Fruit fly (Drosophila melanogaster) whole organism, embryonic: Measurements from ENCODE around the gene CG11353.

Experiments used
- Antp ChIP-seq: fragments of 200-800 bp; sonication (Bioruptor generic); optimal IDR thresholded peaks from 3 replicates; lab custom pipeline; 2016; ENCODE audit warnings: missing biosample characterization, missing genetic modification characterization
- B-H1 ChIP-seq: fragments of 200-800 bp; sonication (Bioruptor generic); IDR thresholded peaks from 3 replicates; pipeline ENCODE4 v1.3.6; 2022; ENCODE audit warnings: missing biosample characterization, missing genetic modification characterization
- Blimp-1 ChIP-seq: fragments of 200-800 bp; sonication (Bioruptor generic); optimal IDR thresholded peaks from 3 replicates; lab custom pipeline; 2018; ENCODE audit warnings: missing biosample characterization, missing genetic modification characterization, mild to moderate bottlenecking, moderate library complexity, missing genetic modification reagents
- CG10147 ChIP-seq: fragments of 200-800 bp; sonication (Bioruptor generic); optimal IDR thresholded peaks from 2 replicates; lab custom pipeline; 2019; ENCODE audit warnings: missing biosample characterization, mild to moderate bottlenecking, missing genetic modification characterization, moderate library complexity
- CG10366 ChIP-seq: fragments of 200-800 bp; sonication (Bioruptor generic); IDR thresholded peaks from 2 replicates; pipeline ENCODE4 v1.3.6; 2022; ENCODE audit warnings: missing biosample characterization, missing genetic modification characterization
- CG10654 ChIP-seq: fragments of 200-800 bp; sonication (Bioruptor generic); optimal IDR thresholded peaks from 2 replicates; lab custom pipeline; 2016; ENCODE audit warnings: missing biosample characterization, missing genetic modification characterization
- CG11085 ChIP-seq: fragments of 200-800 bp; sonication (Bioruptor generic); IDR thresholded peaks from 2 replicates; pipeline ENCODE4 v1.3.6; 2022; ENCODE audit warnings: missing biosample characterization, missing genetic modification characterization
- CG1233 ChIP-seq: fragments of 200-800 bp; sonication (Bioruptor generic); optimal IDR thresholded peaks from 4 replicates; lab custom pipeline; 2018; ENCODE audit warnings: missing biosample characterization, mild to moderate bottlenecking, missing genetic modification characterization
- CG12769 ChIP-seq: fragments of 200-800 bp; sonication (Bioruptor generic); optimal IDR thresholded peaks from 2 replicates; lab custom pipeline; 2019; ENCODE audit warnings: missing biosample characterization, mild to moderate bottlenecking, missing genetic modification characterization, moderate library complexity
- CG1529 ChIP-seq: fragments of 200-800 bp; sonication (Bioruptor generic); optimal IDR thresholded peaks from 3 replicates; lab custom pipeline; 2018; ENCODE audit warnings: missing biosample characterization, missing genetic modification characterization
- CG1602 ChIP-seq: fragments of 200-800 bp; sonication (Bioruptor generic); optimal IDR thresholded peaks from 3 replicates; lab custom pipeline; 2016; ENCODE audit warnings: missing biosample characterization, missing genetic modification characterization
- CG1647 ChIP-seq: fragments of 200-800 bp; sonication (Bioruptor generic); optimal IDR thresholded peaks from 3 replicates; lab custom pipeline; 2016; ENCODE audit warnings: missing biosample characterization, missing genetic modification characterization
- CG1792 ChIP-seq: fragments of 200-800 bp; sonication (Bioruptor generic); optimal IDR thresholded peaks from 2 replicates; lab custom pipeline; 2016; ENCODE audit warnings: missing biosample characterization, missing genetic modification characterization
- CG1832 ChIP-seq: fragments of 200-800 bp; sonication (Bioruptor generic); optimal IDR thresholded peaks from 2 replicates; lab custom pipeline; 2017; ENCODE audit warnings: missing biosample characterization, mild to moderate bottlenecking, missing genetic modification characterization, inconsistent platforms
- CG2120 ChIP-seq: fragments of 200-800 bp; sonication (Bioruptor generic); optimal IDR thresholded peaks from 3 replicates; lab custom pipeline; 2016; ENCODE audit warnings: missing biosample characterization, missing genetic modification characterization
- CG32767 ChIP-seq: fragments of 200-800 bp; sonication (Bioruptor generic); IDR thresholded peaks from 2 replicates; pipeline ENCODE4 v1.3.6; 2022; ENCODE audit warnings: missing biosample characterization, missing genetic modification characterization
- CG5245 ChIP-seq: fragments of 200-800 bp; sonication (Bioruptor generic); optimal IDR thresholded peaks from 3 replicates; lab custom pipeline; 2016; ENCODE audit warnings: missing biosample characterization, missing genetic modification characterization
- CG6813 ChIP-seq: fragments of 200-800 bp; sonication (Bioruptor generic); optimal IDR thresholded peaks from 2 replicates; lab custom pipeline; 2017; ENCODE audit warnings: missing biosample characterization, missing genetic modification characterization, mild to moderate bottlenecking, moderate library complexity, missing genetic modification reagents
- CG7839 ChIP-seq: fragments of 200-800 bp; sonication (Bioruptor generic); optimal IDR thresholded peaks from 3 replicates; lab custom pipeline; 2018; ENCODE audit warnings: missing biosample characterization, mild to moderate bottlenecking, missing genetic modification characterization, moderate library complexity
- CG7987 ChIP-seq: fragments of 200-800 bp; sonication (Bioruptor generic); optimal IDR thresholded peaks from 2 replicates; lab custom pipeline; 2018; ENCODE audit warnings: missing biosample characterization, mild to moderate bottlenecking, missing genetic modification characterization, moderate library complexity
- CG8281 ChIP-seq: fragments of 200-800 bp; sonication (Bioruptor generic); optimal IDR thresholded peaks from 2 replicates; lab custom pipeline; 2018; ENCODE audit warnings: missing biosample characterization, mild to moderate bottlenecking, missing genetic modification characterization, moderate library complexity
- Camta ChIP-seq: fragments of 200-800 bp; sonication (Bioruptor generic); optimal IDR thresholded peaks from 2 replicates; lab custom pipeline; 2016; ENCODE audit warnings: missing biosample characterization, missing genetic modification characterization
- D19B ChIP-seq: fragments of 200-800 bp; sonication (Bioruptor generic); optimal IDR thresholded peaks from 2 replicates; lab custom pipeline; 2017; ENCODE audit warnings: missing biosample characterization, mild to moderate bottlenecking, missing genetic modification characterization
- Dp ChIP-seq: fragments of 200-800 bp; sonication (Bioruptor generic); optimal IDR thresholded peaks from 2 replicates; lab custom pipeline; 2018; ENCODE audit warnings: missing biosample characterization, mild to moderate bottlenecking, missing genetic modification characterization, moderate library complexity
- Gsc ChIP-seq: fragments of 200-800 bp; sonication (Bioruptor generic); IDR thresholded peaks from 2 replicates; pipeline ENCODE4 v1.3.6; 2022; ENCODE audit warnings: missing biosample characterization, missing genetic modification characterization
- Gug ChIP-seq: fragments of 200-800 bp; sonication (Bioruptor generic); IDR thresholded peaks from 4 replicates; pipeline ENCODE4 v1.3.6; 2022; ENCODE audit warnings: missing biosample characterization, missing genetic modification characterization
- HLHmδ ChIP-seq: fragments of 200-800 bp; sonication (Bioruptor generic); optimal IDR thresholded peaks from 2 replicates; lab custom pipeline; 2018; ENCODE audit warnings: missing biosample characterization, mild to moderate bottlenecking, missing genetic modification characterization, moderate library complexity
- Hand ChIP-seq: fragments of 200-800 bp; sonication (Bioruptor generic); optimal IDR thresholded peaks from 2 replicates; lab custom pipeline; 2017; ENCODE audit warnings: mild to moderate bottlenecking, missing biosample characterization, missing genetic modification reagents, missing genetic modification characterization
- HmgZ ChIP-seq: fragments of 200-800 bp; sonication (Bioruptor generic); optimal IDR thresholded peaks from 2 replicates; lab custom pipeline; 2018; ENCODE audit warnings: missing biosample characterization, mild to moderate bottlenecking, missing genetic modification characterization
- Opbp ChIP-seq: fragments of 200-800 bp; sonication (Bioruptor generic); IDR thresholded peaks from 3 replicates; pipeline ENCODE4 v1.3.6; 2022; ENCODE audit warnings: missing biosample characterization, missing genetic modification characterization; ENCODE audit not compliant: partially characterized antibody
- Ravus ChIP-seq: fragments of 200-800 bp; sonication (Bioruptor generic); IDR thresholded peaks from 2 replicates; pipeline ENCODE4 v1.3.6; 2022; ENCODE audit warnings: missing biosample characterization, missing genetic modification characterization
- Sry-β ChIP-seq: fragments of 200-800 bp; sonication (Bioruptor generic); optimal IDR thresholded peaks from 2 replicates; lab custom pipeline; 2018; ENCODE audit warnings: missing biosample characterization, mild to moderate bottlenecking, missing genetic modification characterization, moderate library complexity
- YL-1 ChIP-seq: fragments of 200-800 bp; sonication (Bioruptor generic); optimal IDR thresholded peaks from 3 replicates; lab custom pipeline; 2017; ENCODE audit warnings: missing biosample characterization, mild to moderate bottlenecking, missing genetic modification characterization
- ara ChIP-seq: fragments of 200-800 bp; sonication (Bioruptor generic); IDR thresholded peaks from 2 replicates; pipeline ENCODE4 v1.3.6; 2022; ENCODE audit warnings: missing biosample characterization, missing genetic modification characterization
- ase ChIP-seq: fragments of 200-800 bp; sonication (Bioruptor generic); IDR thresholded peaks from 3 replicates; pipeline ENCODE4 v1.3.6; 2022; ENCODE audit warnings: missing biosample characterization, missing genetic modification characterization
- br ChIP-seq: fragments of >200 bp; optimal IDR thresholded peaks from 2 replicates; lab custom pipeline; 2017
- chif ChIP-seq, 2 experiments: fragments of 200-800 bp; sonication (Bioruptor generic); optimal IDR thresholded peaks; 3 replicates each; lab custom pipeline; 2016; ENCODE audit warnings: missing biosample characterization in 2 of 2, missing genetic modification characterization in 2 of 2
- cwo ChIP-seq: fragments of 200-800 bp; sonication (Bioruptor generic); optimal IDR thresholded peaks from 3 replicates; lab custom pipeline; 2017; ENCODE audit warnings: missing biosample characterization, missing genetic modification characterization, mild to moderate bottlenecking, moderate library complexity, missing genetic modification reagents
- dati ChIP-seq: fragments of 200-800 bp; sonication (Bioruptor generic); IDR thresholded peaks from 2 replicates; pipeline ENCODE4 v1.3.6; 2022; ENCODE audit warnings: missing biosample characterization, missing genetic modification characterization
- fd3F ChIP-seq: fragments of 200-800 bp; sonication (Bioruptor generic); optimal IDR thresholded peaks from 2 replicates; lab custom pipeline; 2018; ENCODE audit warnings: missing biosample characterization, mild to moderate bottlenecking, missing genetic modification characterization, moderate library complexity
- fu2 ChIP-seq: fragments of 200-800 bp; sonication (Bioruptor generic); optimal IDR thresholded peaks from 2 replicates; lab custom pipeline; 2016; ENCODE audit warnings: missing biosample characterization, missing genetic modification characterization
- h ChIP-seq: fragments of >200 bp; optimal IDR thresholded peaks from 2 replicates; lab custom pipeline; 2017
- hth ChIP-seq: fragments of >200 bp; optimal IDR thresholded peaks from 2 replicates; lab custom pipeline; 2017; ENCODE audit warnings: inconsistent platforms
- jigr1 ChIP-seq: fragments of 200-800 bp; sonication (Bioruptor generic); IDR thresholded peaks from 3 replicates; pipeline ENCODE4 v1.3.6; 2022; ENCODE audit warnings: missing biosample characterization, missing genetic modification characterization
- mam ChIP-seq: fragments of 200-800 bp; sonication (Bioruptor generic); optimal IDR thresholded peaks from 3 replicates; lab custom pipeline; 2016; ENCODE audit warnings: missing biosample characterization, missing genetic modification characterization
- mirr ChIP-seq: fragments of 200-800 bp; sonication (Bioruptor generic); optimal IDR thresholded peaks from 3 replicates; lab custom pipeline; 2018; ENCODE audit warnings: missing biosample characterization, mild to moderate bottlenecking, missing genetic modification characterization
- nau ChIP-seq: fragments of 200-800 bp; sonication (Bioruptor generic); optimal IDR thresholded peaks from 3 replicates; lab custom pipeline; 2017; ENCODE audit warnings: missing biosample characterization, mild to moderate bottlenecking, missing genetic modification characterization, missing genetic modification reagents
- sim ChIP-seq: fragments of 200-800 bp; sonication (Bioruptor generic); IDR thresholded peaks from 2 replicates; pipeline ENCODE4 v1.3.6; 2022; ENCODE audit warnings: missing biosample characterization, missing genetic modification characterization
- slp2 ChIP-seq: fragments of 200-800 bp; sonication (Bioruptor generic); optimal IDR thresholded peaks from 2 replicates; lab custom pipeline; 2016; ENCODE audit warnings: missing biosample characterization, missing genetic modification characterization
- wdn ChIP-seq: fragments of 200-800 bp; sonication (Bioruptor generic); IDR thresholded peaks from 2 replicates; pipeline ENCODE4 v1.3.6; 2022; ENCODE audit warnings: missing biosample characterization, missing genetic modification characterization
- wek ChIP-seq: fragments of 200-800 bp; sonication (Bioruptor generic); optimal IDR thresholded peaks from 3 replicates; lab custom pipeline; 2018; ENCODE audit warnings: missing biosample characterization, mild to moderate bottlenecking, missing genetic modification characterization, moderate library complexity
- zfh1 ChIP-seq: fragments of 200-800 bp; sonication (Bioruptor generic); IDR thresholded peaks from 3 replicates; pipeline ENCODE4 v1.3.6; 2022; ENCODE audit warnings: missing biosample characterization, missing genetic modification characterization

The CG11353 gene

DNA sequence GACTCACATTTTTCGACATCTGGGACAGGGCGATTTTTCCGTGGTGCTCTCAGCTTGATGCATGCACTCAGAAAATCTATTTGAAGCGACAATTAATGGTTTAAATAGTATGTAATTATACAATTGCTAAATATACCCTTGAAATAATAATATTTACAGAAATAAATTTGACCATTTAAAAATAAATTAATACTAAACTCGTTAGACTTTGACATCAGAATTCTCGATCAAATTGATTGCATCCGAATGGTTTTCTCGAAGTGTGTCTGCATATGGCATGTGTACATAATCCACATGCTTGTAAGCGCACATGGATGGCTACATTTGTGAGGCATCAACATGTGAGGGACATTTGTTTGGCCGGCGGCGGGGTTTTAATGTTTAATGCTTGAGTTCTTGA, 13.7 kb downstream of the CG11353 start (continued):
- TF ChIP-seq dati (GFP tag; lab: Robert Waterston, UW) (0 out of 2 replicates have a peak, but pooled peaks have one; percentile 18), CG1647 (GFP tag; lab: Kevin White, UChicago) (no peak), br (lab: Kevin White, UChicago) (no peak), CG1602 (GFP tag; lab: Kevin White, UChicago) (peak; percentile 55), Gsc (GFP tag; lab: Robert Waterston, UW) (0 out of 2 replicates have a peak, but pooled peaks have one; percentile 18), Camta (peak; percentile 42), CG5245 (peak; percentile 53), CG1792 (no peak), CG10147 (peak; percentile 25), fu2 (no peak), Sry-β (no peak), zfh1 (peak; percentile 84), HmgZ (tag; lab: Kevin White, UChicago) (no peak), sim (GFP tag; lab: Robert Waterston, UW) (peak; percentile 33; the same call in 1 of the 2 replicates), nau (GFP tag; lab: Kevin White, UChicago) (peak; percentile 17), Ravus (GFP tag; lab: Robert Waterston, UW) (no peak), CG1233 (GFP tag; lab: Kevin White, UChicago) (peak; percentile 60), ara (GFP tag; lab: Robert Waterston, UW) (peak; percentile 86), Opbp (GFP tag; lab: Robert Waterston, UW) (no peak), hth (lab: Kevin White, UChicago) (no peak), h (lab: Kevin White, UChicago) (no peak), Hand (GFP tag; lab: Kevin White, UChicago) (no peak), CG7987 (GFP tag; lab: Kevin White, UChicago) (peak; percentile 2), jigr1 (no peak), YL-1 (GFP tag; lab: Kevin White, UChicago) (no peak), CG32767 (peak; percentile 52; the same call in 1 of the 2 replicates), CG11085 (GFP tag; lab: Robert Waterston, UW) (no peak), CG7839 (tag; lab: Kevin White, UChicago) (peak; percentile 70), chif (GFP tag; optimal IDR thresholded peaks at IDR 0.05; lab: Kevin White, UChicago) (peak; percentile 20 to 31), CG12769 (tag; lab: Kevin White, UChicago) (no peak), Antp (GFP tag; lab: Kevin White, UChicago) (no peak), cwo (GFP tag; lab: Kevin White, UChicago) (peak; percentile 3), CG6813 (GFP tag; lab: Kevin White, UChicago) (peak; percentile 46), HLHmδ (GFP tag; lab: Kevin White, UChicago) (no peak), CG2120 (GFP tag; lab: Kevin White, UChicago) (no peak), Dp (no peak), Gug (GFP tag; lab: Robert Waterston, UW) (peak; percentile 20; the same call in 1 of the 4 replicates), CG10654 (GFP tag; lab: Kevin White, UChicago) (peak; percentile 53), Blimp-1 (peak; percentile 80), wek (GFP tag; lab: Kevin White, UChicago) (no peak), CG10366 (GFP tag; lab: Robert Waterston, UW) (peak; percentile 54), mirr (GFP tag; lab: Kevin White, UChicago) (no peak), slp2 (GFP tag; lab: Kevin White, UChicago) (no peak), D19B (GFP tag; lab: Kevin White, UChicago) (no peak), CG1529 (GFP tag; lab: Kevin White, UChicago) (peak; percentile 54), ase (GFP tag; lab: Robert Waterston, UW) (no peak), B-H1 (0 out of 3 replicates have a peak, but pooled peaks have one; percentile 17), mam (no peak), fd3F (GFP tag; lab: Kevin White, UChicago) (no peak), wdn (GFP tag; lab: Robert Waterston, UW) (no peak), CG1832 (GFP tag; lab: Kevin White, UChicago) (no peak), CG8281 (tag; lab: Kevin White, UChicago) (no peak)
